Worm (Caenorhabditis elegans) whole organism, L1 larva: ENCODE measurements around the gene T07H8.11.

Experiments
- C16A3.4 ChIP-seq: fragments of 150-350 bp; optimal IDR thresholded peaks from 2 replicates; lab custom pipeline; 2014; ENCODE audit warnings: missing biosample characterization, missing genetic modification characterization
- C34B4.2 ChIP-seq: sonication (generic microtip); optimal IDR thresholded peaks from 2 replicates; lab custom pipeline; 2017; ENCODE audit warnings: mild to moderate bottlenecking, missing genetic modification characterization, missing compliant biosample characterization
- aha-1 ChIP-seq: fragments of 150-350 bp; optimal IDR thresholded peaks from 2 replicates; lab custom pipeline; 2014; ENCODE audit warnings: missing biosample characterization, missing genetic modification characterization
- alr-1 ChIP-seq: fragments of 200-800 bp; sonication (Bioruptor generic); optimal IDR thresholded peaks from 2 replicates; lab custom pipeline; 2018; ENCODE audit warnings: borderline replicate concordance, mild to moderate bottlenecking, missing genetic modification characterization, missing compliant biosample characterization
- ceh-8 ChIP-seq: fragments of 200-800 bp; sonication (Bioruptor generic); optimal IDR thresholded peaks from 2 replicates; lab custom pipeline; 2018; ENCODE audit warnings: mild to moderate bottlenecking, missing genetic modification characterization, moderate library complexity, missing compliant biosample characterization
- ceh-82 ChIP-seq, 3 experiments: fragments of 150-350 bp in 1 of 3; sonication (generic microtip) in 2 of 3; optimal IDR thresholded peaks; 2 replicates each; lab custom pipeline; 2014 to 2017; ENCODE audit warnings: missing biosample characterization in 3 of 3, missing genetic modification characterization in 3 of 3
- ces-1 ChIP-seq: fragments of 150-350 bp; optimal IDR thresholded peaks from 2 replicates; lab custom pipeline; 2014; ENCODE audit warnings: missing biosample characterization, missing genetic modification reagents, missing genetic modification characterization
- dpl-1 ChIP-seq, 3 experiments: fragments of 150-350 bp in 2 of 3; sonication (generic microtip) in 1 of 3; optimal IDR thresholded peaks; 2 replicates each; lab custom pipeline; 2014 to 2017; ENCODE audit warnings: missing biosample characterization in 3 of 3, missing genetic modification characterization in 3 of 3, missing genetic modification reagents in 3 of 3
- dsc-1 ChIP-seq: sonication (generic microtip); optimal IDR thresholded peaks from 2 replicates; lab custom pipeline; 2016; ENCODE audit warnings: mild to moderate bottlenecking, missing genetic modification characterization, missing compliant biosample characterization
- efl-1 ChIP-seq, 4 experiments: fragments of 150-350 bp; optimal IDR thresholded peaks in 3 of 4; peaks in 1 of 4; 1 replicate in 1 of 4; 2 replicates in 3 of 4; lab custom pipeline; 2014; ENCODE audit warnings: missing biosample characterization in 2 of 4, missing genetic modification characterization in 2 of 4, missing genetic modification reagents in 2 of 4
- egl-13 ChIP-seq: sonication (generic microtip); optimal IDR thresholded peaks from 2 replicates; lab custom pipeline; 2016; ENCODE audit warnings: missing genotype, missing genetic modification reagents, missing genetic modification characterization, missing compliant biosample characterization
- elt-2 ChIP-seq: sonication (generic microtip); optimal IDR thresholded peaks from 2 replicates; lab custom pipeline; 2016; ENCODE audit warnings: missing genetic modification characterization, mild to moderate bottlenecking, inconsistent platforms, missing compliant biosample characterization, missing genetic modification reagents
- ets-5 ChIP-seq: fragments of 200-800 bp; sonication (Bioruptor generic); IDR thresholded peaks from 2 replicates; pipeline ENCODE4 v1.3.6; 2022; ENCODE audit warnings: missing genetic modification characterization, missing compliant biosample characterization
- fkh-10 ChIP-seq: sonication (generic microtip); optimal IDR thresholded peaks from 2 replicates; lab custom pipeline; 2017; ENCODE audit warnings: missing biosample characterization, missing genetic modification reagents, missing genetic modification characterization
- fkh-8 ChIP-seq: sonication (generic microtip); optimal IDR thresholded peaks from 2 replicates; lab custom pipeline; 2016; ENCODE audit warnings: mild to moderate bottlenecking, missing genetic modification characterization, missing compliant biosample characterization
- hlh-17 ChIP-seq: fragments of 200-800 bp; sonication (Bioruptor generic); optimal IDR thresholded peaks from 2 replicates; lab custom pipeline; 2018; ENCODE audit warnings: missing genetic modification characterization, mild to moderate bottlenecking, missing compliant biosample characterization, moderate library complexity, borderline replicate concordance
- jun-1 ChIP-seq: fragments of 150-350 bp; optimal IDR thresholded peaks from 2 replicates; lab custom pipeline; 2014; ENCODE audit warnings: missing biosample characterization, missing genetic modification reagents, missing genetic modification characterization
- lin-13 ChIP-seq: fragments of 150-350 bp; optimal IDR thresholded peaks from 2 replicates; lab custom pipeline; 2014; ENCODE audit warnings: missing biosample characterization, missing genetic modification reagents, missing genetic modification characterization
- lin-15B ChIP-seq: fragments of 150-350 bp; sonication (generic microtip); optimal IDR thresholded peaks from 3 replicates; lab custom pipeline; 2014; ENCODE audit warnings: missing biosample characterization, missing genetic modification characterization
- lin-35 ChIP-seq, 2 experiments: fragments of 150-350 bp; optimal IDR thresholded peaks; 2 replicates each; lab custom pipeline; 2014; ENCODE audit warnings: missing biosample characterization in 2 of 2, missing genetic modification characterization in 2 of 2, missing genetic modification reagents in 2 of 2
- lin-39 ChIP-seq: fragments of 150-350 bp; optimal IDR thresholded peaks from 2 replicates; lab custom pipeline; 2014; ENCODE audit warnings: missing biosample characterization, missing genetic modification reagents, missing genetic modification characterization
- lir-3 ChIP-seq: sonication (generic microtip); optimal IDR thresholded peaks from 2 replicates; lab custom pipeline; 2016; ENCODE audit warnings: mild to moderate bottlenecking, missing genetic modification characterization, moderate library complexity, missing compliant biosample characterization; ENCODE audit not compliant: poor library complexity
- mab-9 ChIP-seq: fragments of 200-800 bp; sonication (Bioruptor generic); IDR thresholded peaks from 2 replicates; pipeline ENCODE4 v1.3.6; 2022; ENCODE audit warnings: missing genetic modification reagents, missing genetic modification characterization, missing compliant biosample characterization
- mdl-1 ChIP-seq, 2 experiments: fragments of 150-350 bp; optimal IDR thresholded peaks; 2 replicates each; lab custom pipeline; 2014 to 2017; ENCODE audit warnings: missing biosample characterization in 2 of 2, missing genetic modification characterization in 2 of 2, inconsistent platforms in 1 of 2
- mef-2 ChIP-seq: fragments of 150-350 bp; optimal IDR thresholded peaks from 2 replicates; lab custom pipeline; 2014; ENCODE audit warnings: missing biosample characterization, missing genetic modification characterization
- mep-1 ChIP-seq: fragments of 150-350 bp; optimal IDR thresholded peaks from 2 replicates; lab custom pipeline; 2014; ENCODE audit warnings: missing biosample characterization, missing genetic modification characterization
- nhr-12 ChIP-seq: sonication (generic microtip); optimal IDR thresholded peaks from 2 replicates; lab custom pipeline; 2017; ENCODE audit warnings: missing biosample characterization, missing genetic modification characterization
- nhr-237 ChIP-seq: fragments of 150-350 bp; optimal IDR thresholded peaks from 2 replicates; lab custom pipeline; 2014; ENCODE audit warnings: missing biosample characterization, missing genetic modification characterization
- nhr-76 ChIP-seq: sonication (generic microtip); optimal IDR thresholded peaks from 2 replicates; lab custom pipeline; 2017; ENCODE audit warnings: missing biosample characterization, missing genetic modification characterization
- nhr-85 ChIP-seq: sonication (generic microtip); peaks from one replicate; lab custom pipeline; 2016; ENCODE audit warnings: missing genetic modification characterization, inconsistent platforms, missing compliant biosample characterization
- nhr-90 ChIP-seq: sonication (generic microtip); optimal IDR thresholded peaks from 2 replicates; lab custom pipeline; 2016; ENCODE audit warnings: mild to moderate bottlenecking, missing genetic modification characterization, missing compliant biosample characterization; ENCODE audit not compliant: poor library complexity
- pag-3 ChIP-seq: sonication (generic microtip); optimal IDR thresholded peaks from 2 replicates; lab custom pipeline; 2017; ENCODE audit warnings: missing genetic modification characterization, mild to moderate bottlenecking, missing compliant biosample characterization, antibody characterized with exemption, borderline replicate concordance; ENCODE audit not compliant: insufficient read depth
- pax-3 ChIP-seq: fragments of 200-800 bp; sonication (Bioruptor generic); optimal IDR thresholded peaks from 2 replicates; lab custom pipeline; 2018; ENCODE audit warnings: mild to moderate bottlenecking, missing genetic modification characterization, moderate library complexity, missing compliant biosample characterization
- pqm-1 ChIP-seq: sonication (generic microtip); optimal IDR thresholded peaks from 3 replicates; lab custom pipeline; 2017; ENCODE audit warnings: missing biosample characterization, missing genetic modification characterization
- rnt-1 ChIP-seq: sonication (generic microtip); optimal IDR thresholded peaks from 2 replicates; lab custom pipeline; 2016; ENCODE audit warnings: mild to moderate bottlenecking, missing genetic modification characterization, moderate library complexity, missing compliant biosample characterization
- snpc-4 ChIP-seq: fragments of 150-350 bp; optimal IDR thresholded peaks from 2 replicates; lab custom pipeline; 2014; ENCODE audit warnings: missing biosample characterization, missing genetic modification characterization
- tbx-2 ChIP-seq: sonication (generic microtip); optimal IDR thresholded peaks from 2 replicates; lab custom pipeline; 2016; ENCODE audit warnings: missing genetic modification characterization, missing compliant biosample characterization
- tlp-1 ChIP-seq: fragments of 150-350 bp; optimal IDR thresholded peaks from 2 replicates; lab custom pipeline; 2014; ENCODE audit warnings: missing biosample characterization, missing genetic modification characterization
- unc-62 ChIP-seq: fragments of 150-350 bp; optimal IDR thresholded peaks from 2 replicates; lab custom pipeline; 2014; ENCODE audit warnings: missing biosample characterization, missing genetic modification reagents, missing genetic modification characterization
- unc-98 ChIP-seq: fragments of 200-800 bp; sonication (Bioruptor generic); IDR thresholded peaks from 2 replicates; pipeline ENCODE4 v1.3.6; 2022; ENCODE audit warnings: missing genetic modification characterization, missing compliant biosample characterization
- vab-15 ChIP-seq: sonication (generic microtip); optimal IDR thresholded peaks from 2 replicates; lab custom pipeline; 2017; ENCODE audit warnings: missing genotype, mild to moderate bottlenecking, missing genetic modification characterization, missing compliant biosample characterization
- xbp-1 ChIP-seq: sonication (generic microtip); optimal IDR thresholded peaks from 2 replicates; lab custom pipeline; 2016; ENCODE audit warnings: missing genetic modification characterization, missing compliant biosample characterization
- zip-4 ChIP-seq: fragments of 200-800 bp; sonication (Bioruptor generic); optimal IDR thresholded peaks from 2 replicates; lab custom pipeline; 2018; ENCODE audit warnings: mild to moderate bottlenecking, missing genetic modification characterization, moderate library complexity, missing compliant biosample characterization
- ztf-11 ChIP-seq, 2 experiments: sonication (generic microtip); optimal IDR thresholded peaks; 2 replicates each; lab custom pipeline; 2016 to 2017; ENCODE audit warnings: missing genetic modification characterization in 2 of 2, missing biosample characterization in 1 of 2, missing compliant biosample characterization in 1 of 2
- ztf-4 ChIP-seq: fragments of 150-350 bp; optimal IDR thresholded peaks from 2 replicates; lab custom pipeline; 2014; ENCODE audit warnings: missing biosample characterization, missing genetic modification characterization

T07H8.11 gene

ce11 chrV:6993999-6994398 lies 42.8 kb upstream of the T07H8.11 start (continued):
- TF ChIP-seq tbx-2 (tag; lab: Kevin White, UChicago) (peak; percentile 78), ceh-8 (no peak), unc-98 (GFP tag; lab: Robert Waterston, UW) (no peak), lin-15B (no peak), ces-1 (GFP tag; lab: Kevin White, UChicago) (no peak), dpl-1 (GFP tag; optimal IDR thresholded peaks at IDR 0.05; lab: Kevin White, UChicago) (peak in 1 of 3 experiments; percentile 12), ztf-11 (tag; optimal IDR thresholded peaks at IDR 0.05; lab: Kevin White, UChicago) (no peak), lir-3 (tag; lab: Kevin White, UChicago) (no peak), ztf-4 (no peak), pqm-1 (tag; lab: Kevin White, UChicago) (no peak), C16A3.4 (no peak), mab-9 (GFP tag; lab: Robert Waterston, UW) (peak; percentile 15; the same call in 1 of the 2 replicates), pax-3 (no peak), nhr-76 (tag; lab: Kevin White, UChicago) (no peak), nhr-90 (peak; percentile 45), C34B4.2 (tag; lab: Kevin White, UChicago) (no peak), elt-2 (peak; percentile 23), dsc-1 (no peak), fkh-10 (no peak), ets-5 (no peak), mdl-1 (tag; optimal IDR thresholded peaks at IDR 0.05; lab: Kevin White, UChicago) (peak in 1 of 2 experiments; percentile 33), hlh-17 (no peak), zip-4 (GFP tag; lab: Kevin White, UChicago) (no peak), tlp-1 (tag; lab: Kevin White, UChicago) (no peak), vab-15 (no peak), aha-1 (tag; lab: Kevin White, UChicago) (no peak), snpc-4 (tag; lab: Kevin White, UChicago) (no peak), xbp-1 (tag; lab: Kevin White, UChicago) (peak; percentile 2)

DNA sequence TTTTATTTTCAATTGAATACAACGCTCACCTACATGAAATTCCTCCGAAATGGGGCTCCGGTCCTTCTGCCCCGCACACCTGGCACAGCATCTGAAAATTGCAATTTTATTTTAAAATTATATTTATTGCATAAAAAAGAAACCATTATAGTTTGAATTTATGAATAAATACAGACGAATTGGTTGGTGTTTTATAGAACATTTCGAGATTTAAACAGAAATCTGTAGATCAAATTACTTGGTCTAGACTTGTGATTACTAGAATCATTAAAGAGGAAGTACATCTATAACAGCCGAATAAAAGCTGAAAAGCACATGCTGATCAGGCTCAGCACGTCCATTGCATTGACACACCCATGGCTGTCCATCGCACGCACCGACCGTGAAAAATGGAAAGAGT lies 40.6 kb upstream of the T07H8.11 start, which contains the start of gene nhr-162:
Gene nhr-162, minus strand, starts transcription at position 101 of the 400 bp plus-strand sequence.
- TF ChIP-seq snpc-4 (tag; lab: Kevin White, UChicago) = no peak
- no peak for TF ChIP-seq fkh-10
- no peak for TF ChIP-seq nhr-12 (tag; lab: Kevin White, UChicago)
- TF ChIP-seq mab-9 (GFP tag; lab: Robert Waterston, UW) = no peak
- TF ChIP-seq lin-13 (GFP tag; lab: Kevin White, UChicago) = no peak
- TF ChIP-seq jun-1 (tag; lab: Kevin White, UChicago) = no peak
- TF ChIP-seq fkh-8 (tag; lab: Kevin White, UChicago) = peak; percentile 24
- TF ChIP-seq mep-1 = no peak
- TF ChIP-seq nhr-237 = no peak

DNA sequence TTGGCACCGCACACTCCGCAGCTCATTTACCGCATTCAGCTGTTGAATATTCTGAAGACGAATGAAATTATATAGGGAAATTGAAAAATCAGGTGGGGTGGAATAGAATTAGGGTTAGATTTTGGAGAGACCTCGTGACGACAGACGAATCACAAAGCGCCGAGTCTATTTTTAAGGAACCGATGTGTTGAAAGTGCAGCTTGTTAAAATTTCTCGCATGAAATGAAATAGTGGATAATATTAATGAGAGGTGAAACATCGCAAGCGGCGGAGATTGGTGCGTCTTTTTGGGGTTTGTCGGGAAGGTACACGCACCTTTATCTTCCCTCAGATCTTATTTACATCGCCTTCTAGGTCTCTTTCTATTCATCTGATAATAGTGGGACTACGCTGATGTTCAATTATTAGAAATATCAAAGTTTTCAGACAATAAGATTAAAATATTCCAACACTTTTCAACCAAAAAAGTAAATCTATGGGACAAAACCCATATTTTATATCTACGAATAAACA lies 38.5 kb upstream of the T07H8.11 start, which contains the start of gene nhr-140:
Gene nhr-140, minus strand, starts transcription at position 51 of the 513 bp plus-strand sequence.
- TF ChIP-seq ceh-82 (tag; optimal IDR thresholded peaks at IDR 0.05; lab: Kevin White, UChicago) (no peak), dpl-1 (GFP tag; optimal IDR thresholded peaks at IDR 0.05; lab: Kevin White, UChicago) (no peak), unc-62 (GFP tag; lab: Kevin White, UChicago) (no peak), nhr-12 (tag; lab: Kevin White, UChicago) (no peak), lin-39 (tag; lab: Kevin White, UChicago) (no peak), nhr-85 (tag; lab: Kevin White, UChicago) (peak; percentile 60), efl-1 (optimal IDR thresholded peaks at IDR 0.05; lab: Kevin White, UChicago) (no peak), efl-1 (GFP tag; optimal IDR thresholded peaks at IDR 0.05 in 1 of 2; lab: Kevin White, UChicago) (peak in 1 of 2 experiments; percentile 1), egl-13 (tag; lab: Kevin White, UChicago) (no peak), ceh-8 (no peak), rnt-1 (tag; lab: Kevin White, UChicago) (no peak), ztf-4 (no peak), mef-2 (tag; lab: Kevin White, UChicago) (no peak), fkh-8 (tag; lab: Kevin White, UChicago) (peak; percentile 21), lin-13 (GFP tag; lab: Kevin White, UChicago) (no peak), C34B4.2 (tag; lab: Kevin White, UChicago) (no peak), pag-3 (tag; lab: Kevin White, UChicago) (no peak), alr-1 (tag; lab: Kevin White, UChicago) (no peak), jun-1 (tag; lab: Kevin White, UChicago) (no peak), lin-35 (GFP tag; optimal IDR thresholded peaks at IDR 0.05; lab: Kevin White, UChicago) (no peak), mab-9 (GFP tag; lab: Robert Waterston, UW) (no peak)
